Worm (Caenorhabditis elegans) whole organism, L3 larva: ENCODE results near the gene F41H10.3.

ENCODE experiments used
- R02D3.7 ChIP-seq: fragments of 150-350 bp; optimal IDR thresholded peaks from 2 replicates; lab custom pipeline; 2014; ENCODE audit warnings: missing biosample characterization, missing genetic modification characterization
- ceh-16 ChIP-seq: sonication (generic microtip); optimal IDR thresholded peaks from 2 replicates; lab custom pipeline; 2017; ENCODE audit warnings: missing biosample characterization, missing genetic modification characterization
- ceh-28 ChIP-seq: fragments of 150-350 bp; optimal IDR thresholded peaks from 2 replicates; lab custom pipeline; 2014; ENCODE audit warnings: missing biosample characterization, missing genetic modification reagents, missing genetic modification characterization
- ceh-82 ChIP-seq: fragments of 150-350 bp; optimal IDR thresholded peaks from 2 replicates; lab custom pipeline; 2014; ENCODE audit warnings: missing biosample characterization, missing genetic modification characterization
- daf-12 ChIP-seq: fragments of 150-350 bp; optimal IDR thresholded peaks from 2 replicates; lab custom pipeline; 2014; ENCODE audit warnings: missing biosample characterization, missing genetic modification reagents, missing genetic modification characterization
- elt-1 ChIP-seq: fragments of 150-350 bp; optimal IDR thresholded peaks from 2 replicates; lab custom pipeline; 2014; ENCODE audit warnings: missing biosample characterization, missing genetic modification characterization
- elt-3 ChIP-seq, 3 experiments: fragments of 150-350 bp in 1 of 3; sonication (generic microtip) in 2 of 3; optimal IDR thresholded peaks; 2 replicates in 2 of 3; 4 replicates in 1 of 3; lab custom pipeline; 2014 to 2017; ENCODE audit warnings: missing biosample characterization in 3 of 3, missing genetic modification characterization in 3 of 3
- fkh-10 ChIP-seq: sonication (generic microtip); optimal IDR thresholded peaks from 2 replicates; lab custom pipeline; 2017; ENCODE audit warnings: missing biosample characterization, missing genetic modification reagents, missing genetic modification characterization
- nhr-28 ChIP-seq: fragments of 150-350 bp; optimal IDR thresholded peaks from 2 replicates; lab custom pipeline; 2014; ENCODE audit warnings: missing biosample characterization, missing genetic modification characterization
- pha-4 ChIP-seq: fragments of 150-350 bp; optimal IDR thresholded peaks from 2 replicates; lab custom pipeline; 2014; ENCODE audit warnings: missing biosample characterization, missing genetic modification reagents, missing genetic modification characterization
- skn-1 ChIP-seq: fragments of 150-350 bp; optimal IDR thresholded peaks from 2 replicates; lab custom pipeline; 2014; ENCODE audit warnings: missing biosample characterization, missing genetic modification characterization
- unc-62 ChIP-seq: fragments of 150-350 bp; sonication (generic microtip); optimal IDR thresholded peaks from 4 replicates; lab custom pipeline; 2014; ENCODE audit warnings: missing biosample characterization, missing genetic modification reagents, missing genetic modification characterization
- zag-1 ChIP-seq: fragments of 150-350 bp; optimal IDR thresholded peaks from 2 replicates; lab custom pipeline; 2014; ENCODE audit warnings: missing biosample characterization, missing genetic modification characterization

- no peak for TF ChIP-seq daf-12 (tag; lab: Kevin White, UChicago)
- no peak for TF ChIP-seq fkh-10 (GFP tag; lab: Kevin White, UChicago)
- no peak for TF ChIP-seq pha-4
- no peak for TF ChIP-seq skn-1 (tag; lab: Kevin White, UChicago)
- TF ChIP-seq unc-62 (GFP tag; lab: Kevin White, UChicago) = no peak
- no peak for TF ChIP-seq elt-1 (tag; lab: Kevin White, UChicago)
- TF ChIP-seq ceh-28 = no peak
- no peak for TF ChIP-seq elt-3 (tag; optimal IDR thresholded peaks at IDR 0.05; lab: Kevin White, UChicago)
- no peak for TF ChIP-seq nhr-28
- TF ChIP-seq R02D3.7 (tag; lab: Kevin White, UChicago) = no peak
- TF ChIP-seq ceh-82 (tag; lab: Kevin White, UChicago) = no peak
- TF ChIP-seq ceh-16 (tag; lab: Kevin White, UChicago) = no peak
- TF ChIP-seq zag-1 (tag; lab: Kevin White, UChicago) = no peak
Measured at ce11 chrIV:5374946-5375345, 5.3 kb downstream of the F41H10.3 start.
